Fruit fly (Drosophila melanogaster) Kc167 (cell line): ENCODE data around the gene Btnd.

Experiments used
- Myc ChIP-seq: fragments of >200 bp; optimal IDR thresholded peaks from 2 replicates; lab custom pipeline; 2017; ENCODE audit warnings: missing external identifiers
- Sin3A ChIP-seq: fragments of >200 bp; optimal IDR thresholded peaks from 2 replicates; lab custom pipeline; 2018; ENCODE audit warnings: missing external identifiers
- h ChIP-seq: fragments of >200 bp; optimal IDR thresholded peaks from 3 replicates; lab custom pipeline; 2018; ENCODE audit warnings: missing external identifiers
- insv ChIP-seq: fragments of >200 bp; optimal IDR thresholded peaks from 3 replicates; lab custom pipeline; 2018; ENCODE audit warnings: missing external identifiers
- psq ChIP-seq: fragments of >200 bp; optimal IDR thresholded peaks from 2 replicates; lab custom pipeline; 2017; ENCODE audit warnings: missing external identifiers
- ttk ChIP-seq: sonication (Bioruptor generic); optimal IDR thresholded peaks from 2 replicates; lab custom pipeline; 2017; ENCODE audit warnings: missing external identifiers

The Btnd gene

dm6 chrX:6201459-6201858, 17.7 kb downstream of the Btnd start:
- TF ChIP-seq Myc (lab: Kevin White, UChicago) (no peak), psq (lab: Kevin White, UChicago) (no peak), h (no peak), insv (lab: Kevin White, UChicago) (no peak), Sin3A (lab: Kevin White, UChicago) (no peak), ttk (no peak)

- TF ChIP-seq h (no peak), Sin3A (lab: Kevin White, UChicago) (no peak), psq (lab: Kevin White, UChicago) (no peak), Myc (lab: Kevin White, UChicago) (no peak), insv (lab: Kevin White, UChicago) (no peak), ttk (no peak)
These were observed 19.3 kb downstream of the Btnd start, which contains the start of gene CG43090 for dm6 chrX:6199791-6200190. Gene CG43090, minus strand, starts transcription at chrX:6199891.

dm6 chrX:6198554-6198953, 20.6 kb downstream of the Btnd start, which contains the start of gene CG32751:
Gene CG32751, minus strand, starts transcription at chrX:6198654.
- TF ChIP-seq Myc (lab: Kevin White, UChicago) (no peak), h (no peak), ttk (no peak), insv (lab: Kevin White, UChicago) (no peak), psq (lab: Kevin White, UChicago) (no peak), Sin3A (lab: Kevin White, UChicago) (no peak)

- no peak for TF ChIP-seq psq (lab: Kevin White, UChicago)
These were observed 22.8 kb downstream of the Btnd start, which contains the start of gene CG32750 for dm6 chrX:6196339-6196738. Gene CG32750, minus strand, starts transcription at chrX:6196439.

dm6 chrX:6193183-6193810, 25.8 kb downstream of the Btnd start:
- TF ChIP-seq Sin3A (lab: Kevin White, UChicago): no peak
- no peak for TF ChIP-seq Myc (lab: Kevin White, UChicago)
- no peak for TF ChIP-seq h
- no peak for TF ChIP-seq ttk
- TF ChIP-seq insv (lab: Kevin White, UChicago): no peak
- no peak for TF ChIP-seq psq (lab: Kevin White, UChicago)

- TF ChIP-seq Myc (lab: Kevin White, UChicago): no peak
- no peak for TF ChIP-seq insv (lab: Kevin White, UChicago)
- no peak for TF ChIP-seq h
- TF ChIP-seq psq (lab: Kevin White, UChicago): no peak
- TF ChIP-seq ttk: no peak
- no peak for TF ChIP-seq Sin3A (lab: Kevin White, UChicago)
These were observed 26.8 kb downstream of the Btnd start, which contains the start of gene Ca-alpha1T for dm6 chrX:6192332-6192731. Gene Ca-alpha1T, minus strand, starts transcription at chrX:6192483.

dm6 chrX:6179428-6179827, 39.7 kb downstream of the Btnd start:
- TF ChIP-seq h (no peak), insv (lab: Kevin White, UChicago) (no peak), Myc (lab: Kevin White, UChicago) (no peak), psq (lab: Kevin White, UChicago) (no peak), ttk (no peak), Sin3A (lab: Kevin White, UChicago) (no peak)
